Worm (Caenorhabditis elegans) whole organism, young adult: Measurements from ENCODE around the gene gdh-1.

Experiments used
- C17E4.6 ChIP-seq: fragments of 200-800 bp; sonication (Bioruptor generic); IDR thresholded peaks from 2 replicates; pipeline ENCODE4 v1.3.6; 2022; ENCODE audit warnings: missing genetic modification reagents, missing genetic modification characterization, missing compliant biosample characterization
- F10E7.11 ChIP-seq: sonication (generic microtip); optimal IDR thresholded peaks from 2 replicates; lab custom pipeline; 2017; ENCODE audit warnings: mild to moderate bottlenecking, missing genetic modification characterization, moderate library complexity, missing compliant biosample characterization
- Y53G8AR.9 ChIP-seq: fragments of 200-800 bp; sonication (Bioruptor generic); conservative IDR thresholded peaks from 2 replicates; pipeline ENCODE4 v1.3.6; 2022; ENCODE audit warnings: missing genetic modification reagents, missing genetic modification characterization, missing compliant biosample characterization
- Y67H2A.10 ChIP-seq: fragments of 200-800 bp; sonication (Bioruptor generic); conservative IDR thresholded peaks from 2 replicates; pipeline ENCODE4 v1.3.6; 2022; ENCODE audit warnings: missing genetic modification reagents, missing genetic modification characterization, missing compliant biosample characterization
- attf-5 ChIP-seq: fragments of 200-800 bp; sonication (Bioruptor generic); optimal IDR thresholded peaks from 2 replicates; lab custom pipeline; 2018; ENCODE audit warnings: mild to moderate bottlenecking, missing genetic modification characterization, missing compliant biosample characterization
- bed-1 ChIP-seq: fragments of 200-800 bp; sonication (Bioruptor generic); IDR thresholded peaks from 2 replicates; pipeline ENCODE4 v1.3.6; 2022; ENCODE audit warnings: missing genetic modification reagents, missing genetic modification characterization, missing compliant biosample characterization
- ccch-3 ChIP-seq: fragments of 200-800 bp; sonication (Bioruptor generic); optimal IDR thresholded peaks from 2 replicates; lab custom pipeline; 2018; ENCODE audit warnings: mild to moderate bottlenecking, missing genetic modification characterization, missing compliant biosample characterization
- cebp-1 ChIP-seq, 2 experiments: fragments of 200-800 bp in 1 of 2; sonication (Bioruptor generic) in 1 of 2; sonication (generic microtip) in 1 of 2; IDR thresholded peaks in 1 of 2; optimal IDR thresholded peaks in 1 of 2; 2 replicates each; pipeline versions ENCODE4 v1.3.6 to Lab custom; 2017 to 2022; ENCODE audit warnings: missing compliant biosample characterization in 2 of 2, missing genetic modification characterization in 2 of 2, mild to moderate bottlenecking in 1 of 2, missing genetic modification reagents in 1 of 2, moderate library complexity in 1 of 2
- ceh-27 ChIP-seq: fragments of 200-800 bp; sonication (Bioruptor generic); optimal IDR thresholded peaks from 2 replicates; lab custom pipeline; 2018; ENCODE audit warnings: mild to moderate bottlenecking, missing genetic modification characterization, moderate library complexity, missing compliant biosample characterization
- ceh-40 ChIP-seq: fragments of 200-800 bp; sonication (Bioruptor generic); IDR thresholded peaks from 2 replicates; pipeline ENCODE4 v1.3.6; 2022; ENCODE audit warnings: missing genetic modification characterization, missing compliant biosample characterization
- ceh-58 ChIP-seq: fragments of 200-800 bp; sonication (Bioruptor generic); IDR thresholded peaks from 2 replicates; pipeline ENCODE4 v1.3.6; 2022; ENCODE audit warnings: missing genetic modification characterization, missing compliant biosample characterization
- dox-1 ChIP-seq: fragments of 200-800 bp; sonication (Bioruptor generic); IDR thresholded peaks from 2 replicates; pipeline ENCODE4 v1.3.6; 2022; ENCODE audit warnings: missing genetic modification reagents, missing genetic modification characterization, missing compliant biosample characterization
- dpff-1 ChIP-seq: sonication (generic microtip); optimal IDR thresholded peaks from 2 replicates; lab custom pipeline; 2017; ENCODE audit warnings: mild to moderate bottlenecking, missing genetic modification characterization, missing compliant biosample characterization
- egl-44 ChIP-seq: fragments of 200-800 bp; sonication (Bioruptor generic); IDR thresholded peaks from 2 replicates; pipeline ENCODE4 v1.3.6; 2022; ENCODE audit warnings: missing genetic modification reagents, missing genetic modification characterization, missing compliant biosample characterization
- hlh-12 ChIP-seq: sonication (generic microtip); optimal IDR thresholded peaks from 2 replicates; lab custom pipeline; 2016; ENCODE audit warnings: missing genetic modification characterization, missing compliant biosample characterization
- hmg-1.2 ChIP-seq: fragments of 200-800 bp; sonication (Bioruptor generic); IDR thresholded peaks from 2 replicates; pipeline ENCODE4 v1.3.6; 2022; ENCODE audit warnings: missing genetic modification reagents, missing genetic modification characterization, missing compliant biosample characterization
- hsf-1 ChIP-seq: fragments of 200-800 bp; sonication (Bioruptor generic); IDR thresholded peaks from 2 replicates; pipeline ENCODE4 v1.3.6; 2022; ENCODE audit warnings: missing genetic modification reagents, missing genetic modification characterization, missing compliant biosample characterization
- let-526 ChIP-seq: fragments of 200-800 bp; sonication (Bioruptor generic); IDR thresholded peaks from 2 replicates; pipeline ENCODE4 v1.3.6; 2022; ENCODE audit warnings: missing genetic modification reagents, missing genetic modification characterization, missing compliant biosample characterization
- madf-6 ChIP-seq: fragments of 200-800 bp; sonication (Bioruptor generic); IDR thresholded peaks from 2 replicates; pipeline ENCODE4 v1.3.6; 2022; ENCODE audit warnings: missing genetic modification reagents, missing genetic modification characterization, missing compliant biosample characterization
- nfyb-1 ChIP-seq: fragments of 200-800 bp; sonication (Bioruptor generic); IDR thresholded peaks from 2 replicates; pipeline ENCODE4 v1.3.6; 2022; ENCODE audit warnings: missing genetic modification reagents, missing genetic modification characterization, missing compliant biosample characterization
- nhr-80 ChIP-seq: sonication (generic microtip); optimal IDR thresholded peaks from 2 replicates; lab custom pipeline; 2016; ENCODE audit warnings: missing genetic modification characterization, missing compliant biosample characterization
- rec-8 ChIP-seq, 2 experiments: sonication (generic microtip); optimal IDR thresholded peaks; 2 replicates each; lab custom pipeline; 2016; ENCODE audit warnings: mild to moderate bottlenecking in 2 of 2, missing genetic modification characterization in 2 of 2, missing genetic modification reagents in 2 of 2, missing genotype in 2 of 2, missing biosample characterization in 1 of 2, missing compliant biosample characterization in 1 of 2, moderate library complexity in 1 of 2
- sea-2 ChIP-seq: fragments of 200-800 bp; sonication (Bioruptor generic); IDR thresholded peaks from 2 replicates; pipeline ENCODE4 v1.3.6; 2022; ENCODE audit warnings: missing genetic modification characterization, missing compliant biosample characterization
- snpc-3.4 ChIP-seq: sonication (generic microtip); optimal IDR thresholded peaks from 2 replicates; lab custom pipeline; 2017; ENCODE audit warnings: missing genetic modification characterization, mild to moderate bottlenecking, missing compliant biosample characterization, antibody characterized with exemption, moderate library complexity, missing genotype, missing genetic modification reagents
- snpc-4 ChIP-seq, 5 experiments: fragments of 150-350 bp in 1 of 5; sonication (generic microtip) in 4 of 5; optimal IDR thresholded peaks; 2 replicates each; lab custom pipeline; 2014 to 2018; ENCODE audit warnings: missing genetic modification characterization in 5 of 5, missing biosample characterization in 3 of 5, antibody characterized with exemption in 2 of 5, mild to moderate bottlenecking in 2 of 5, missing compliant biosample characterization in 2 of 5, missing genotype in 2 of 5, moderate library complexity in 2 of 5, missing genetic modification reagents in 1 of 5
- sptf-2 ChIP-seq: fragments of 200-800 bp; sonication (Bioruptor generic); optimal IDR thresholded peaks from 2 replicates; lab custom pipeline; 2018; ENCODE audit warnings: mild to moderate bottlenecking, missing genetic modification characterization, missing compliant biosample characterization
- tbx-9 ChIP-seq: sonication (generic microtip); optimal IDR thresholded peaks from 2 replicates; lab custom pipeline; 2016; ENCODE audit warnings: borderline replicate concordance, missing genetic modification characterization, inconsistent platforms, missing compliant biosample characterization
- tlf-1 ChIP-seq: fragments of 200-800 bp; sonication (Bioruptor generic); optimal IDR thresholded peaks from 2 replicates; lab custom pipeline; 2018; ENCODE audit warnings: mild to moderate bottlenecking, missing genetic modification characterization, missing compliant biosample characterization
- unc-62 ChIP-seq: fragments of 150-350 bp; optimal IDR thresholded peaks from 2 replicates; lab custom pipeline; 2014; ENCODE audit warnings: missing biosample characterization, missing genetic modification reagents, missing genetic modification characterization
- ztf-6 ChIP-seq: fragments of 200-800 bp; sonication (Bioruptor generic); IDR thresholded peaks from 2 replicates; pipeline ENCODE4 v1.3.6; 2022; ENCODE audit warnings: missing genetic modification reagents, missing genetic modification characterization, missing compliant biosample characterization

The gdh-1 gene

DNA sequence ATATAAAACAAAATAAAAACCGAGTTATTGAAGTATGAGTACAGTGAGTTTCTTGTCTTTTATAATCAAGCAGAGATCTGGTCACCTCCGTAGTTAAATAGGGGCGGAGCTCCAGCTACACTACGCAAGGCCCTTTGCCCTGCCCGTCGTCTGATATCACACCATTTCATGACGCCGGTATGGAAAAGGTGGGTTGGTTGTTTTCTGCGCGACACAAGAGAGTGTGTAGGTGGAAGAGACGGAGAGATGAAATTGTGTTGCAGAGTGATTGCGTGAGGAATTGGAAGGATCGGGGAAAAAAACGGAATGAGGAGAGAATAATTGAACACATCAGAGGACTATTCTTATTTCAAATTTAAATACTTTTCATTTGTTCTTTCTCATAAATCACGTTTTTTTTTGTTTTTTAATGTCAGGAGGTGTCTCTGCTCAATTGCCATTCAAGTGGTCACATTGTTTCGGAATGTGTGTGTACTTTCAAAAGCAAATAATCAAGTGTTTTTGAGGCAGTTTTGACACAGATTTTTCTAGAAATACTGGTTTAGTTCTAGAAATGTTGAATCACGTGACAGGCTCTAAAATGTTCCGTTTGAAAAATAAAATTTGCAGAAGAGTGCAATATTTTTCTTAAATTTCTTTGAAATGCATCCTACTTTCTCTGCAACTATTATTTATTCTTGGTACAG lies 37.1 kb upstream of the gdh-1 start, which contains the start of gene ZK822.9:
Gene ZK822.9, plus strand, starts transcription at position 180 of the 686 bp plus-strand sequence.
- TF ChIP-seq tlf-1 (GFP tag; lab: Kevin White, UChicago), result no peak
- TF ChIP-seq bed-1, result no peak
- TF ChIP-seq F10E7.11 (tag; lab: Kevin White, UChicago), result no peak
- TF ChIP-seq unc-62, result peak; percentile 9
- 0 out of 2 replicates have a peak, but pooled peaks have one; percentile 17 for TF ChIP-seq Y53G8AR.9 (GFP tag; lab: Robert Waterston, UW)
- no peak for TF ChIP-seq ztf-6 (GFP tag; lab: Robert Waterston, UW)
- TF ChIP-seq sea-2, result no peak
- peak; percentile 65 for TF ChIP-seq nhr-80
- no peak for TF ChIP-seq sptf-2 (GFP tag; lab: Kevin White, UChicago)
- TF ChIP-seq snpc-4 (GFP tag; optimal IDR thresholded peaks at IDR 0.05; lab: Kevin White, UChicago), result no peak
- TF ChIP-seq snpc-4 (tag; optimal IDR thresholded peaks at IDR 0.05; lab: Kevin White, UChicago), result peak in 1 of 4 experiments; percentile 6
- no peak for TF ChIP-seq dpff-1
- no peak for TF ChIP-seq nfyb-1
- TF ChIP-seq hsf-1 (GFP tag; lab: Robert Waterston, UW), result peak; percentile 79
- no peak for TF ChIP-seq let-526 (GFP tag; lab: Robert Waterston, UW)
- no peak for TF ChIP-seq Y67H2A.10 (GFP tag; lab: Robert Waterston, UW)
- 0 out of 2 replicates have a peak, but pooled peaks have one; percentile 8 for TF ChIP-seq egl-44 (GFP tag; lab: Robert Waterston, UW)
- TF ChIP-seq ceh-27, result peak; percentile 35
- no peak for TF ChIP-seq ceh-40 (GFP tag; lab: Robert Waterston, UW)
- TF ChIP-seq rec-8 (tag; optimal IDR thresholded peaks at IDR 0.05; lab: Kevin White, UChicago), result no peak
- peak; percentile 16 for TF ChIP-seq snpc-3.4
- TF ChIP-seq C17E4.6 (GFP tag; lab: Robert Waterston, UW), result no peak
- peak; percentile 63 for TF ChIP-seq hmg-1.2 (GFP tag; lab: Robert Waterston, UW)
- no peak for TF ChIP-seq ccch-3

DNA sequence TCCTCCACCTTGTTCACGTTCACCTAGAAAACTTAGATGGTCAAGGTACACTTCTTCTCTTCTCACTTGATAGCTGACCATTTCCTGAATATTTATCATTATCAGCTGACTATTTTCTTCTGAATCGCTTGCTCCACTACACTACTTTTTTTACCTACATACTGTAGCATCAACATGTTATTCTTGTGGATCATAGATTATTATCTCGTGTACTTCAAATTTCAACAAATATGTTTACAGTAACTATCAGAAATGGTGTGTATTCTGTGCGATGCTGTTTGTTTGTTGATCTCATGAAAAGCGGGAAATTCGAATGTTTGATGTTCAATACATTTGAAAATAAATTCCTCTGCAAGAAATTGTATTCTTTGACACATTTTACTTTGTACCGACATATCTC lies 36.1 kb upstream of the gdh-1 start, which contains the start of gene ZK822.10:
Gene ZK822.10, plus strand, starts transcription at position 231 of the 400 bp plus-strand sequence.
- TF ChIP-seq cebp-1 (GFP tag; IDR thresholded peaks at IDR 0.05; lab: Robert Waterston, UW), result no peak
- TF ChIP-seq cebp-1 (tag; optimal IDR thresholded peaks at IDR 0.05; lab: Kevin White, UChicago), result peak; percentile 6
- no peak for TF ChIP-seq attf-5
- no peak for TF ChIP-seq tbx-9 (tag; lab: Kevin White, UChicago)
- peak; percentile 48 for TF ChIP-seq unc-62
- peak; percentile 74 for TF ChIP-seq nhr-80

DNA sequence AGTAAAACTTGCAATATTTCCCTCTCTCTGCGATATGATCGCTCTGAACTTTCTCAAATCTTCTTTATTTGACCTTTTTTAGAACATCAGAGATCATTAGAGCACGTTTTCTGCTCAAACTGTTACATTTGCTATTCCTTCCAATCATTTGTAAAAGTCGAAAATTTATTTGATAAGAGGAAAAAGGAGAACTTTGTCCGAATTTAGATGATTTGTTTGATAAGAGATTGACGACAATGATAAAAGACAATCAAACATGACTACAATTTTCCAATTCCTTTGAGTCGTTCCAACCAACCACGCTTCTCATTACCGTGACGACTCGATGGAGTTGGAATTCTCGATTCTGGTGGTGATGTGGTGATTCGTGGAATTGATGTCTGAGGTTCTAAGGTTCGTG lies 35.2 kb upstream of the gdh-1 start:
- no peak for TF ChIP-seq hlh-12 (tag; lab: Kevin White, UChicago)
- peak; percentile 61 for TF ChIP-seq nhr-80

DNA sequence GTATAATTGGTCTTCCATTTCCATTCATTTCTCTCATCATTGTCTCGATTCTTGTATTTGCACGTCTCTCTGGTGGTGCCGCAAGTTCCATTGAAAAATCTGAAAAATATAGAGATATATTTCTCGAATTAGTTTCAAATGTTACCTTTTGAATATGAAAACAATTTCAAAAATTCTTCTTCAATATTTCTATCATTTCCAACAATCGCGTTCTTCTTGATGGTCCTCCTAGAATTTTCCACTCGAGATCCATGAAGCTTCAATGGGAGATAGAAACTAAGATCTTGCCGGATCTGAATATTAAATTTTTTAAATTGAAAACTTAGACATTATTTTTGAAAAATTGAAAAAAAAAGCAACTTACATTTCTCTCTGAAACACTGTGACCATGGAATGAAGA lies 34.0 kb upstream of the gdh-1 start:
- no peak for TF ChIP-seq ceh-58
- TF ChIP-seq madf-6 (GFP tag; lab: Robert Waterston, UW), result no peak

DNA sequence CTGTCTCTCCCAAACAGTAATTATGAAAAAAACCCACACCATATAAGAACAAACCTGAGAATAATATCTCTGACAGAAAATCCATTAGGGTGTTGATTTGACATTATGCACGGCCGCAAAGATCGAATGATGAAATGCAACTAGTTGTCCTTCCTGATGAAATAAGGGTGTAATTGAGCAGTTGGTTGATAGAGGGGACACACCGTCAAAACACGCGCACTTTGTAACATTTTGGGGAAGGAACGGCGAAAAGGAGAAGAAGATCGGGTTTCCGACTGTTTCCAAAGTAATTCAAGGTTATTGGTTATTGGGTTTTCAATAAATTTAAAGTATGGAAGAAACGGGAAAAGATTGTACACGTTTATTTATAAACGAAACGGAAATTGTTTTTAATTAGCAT lies 31.0 kb upstream of the gdh-1 start, which contains the start of gene ZK822.1:
Gene ZK822.1, minus strand, starts transcription at position 121 of the 400 bp plus-strand sequence.
- TF ChIP-seq dox-1 (GFP tag; lab: Robert Waterston, UW) (no peak), cebp-1 (GFP tag; IDR thresholded peaks at IDR 0.05; lab: Robert Waterston, UW) (no peak), cebp-1 (tag; optimal IDR thresholded peaks at IDR 0.05; lab: Kevin White, UChicago) (peak; percentile 10)
